Worm (Caenorhabditis elegans): ENCODE results near the gene him-17.

ce11 chrV:13176814-13177213 is 303 bp downstream of the him-17 start:
- TF ChIP-seq ama-1 (optimal IDR thresholded peaks at IDR 0.05) (no peak), blmp-1 (tag; optimal IDR thresholded peaks at IDR 0.05) (no peak), aha-1 (tag; optimal IDR thresholded peaks at IDR 0.05) (no peak), mep-1 (tag; optimal IDR thresholded peaks at IDR 0.05) (no peak), skn-1 (tag; optimal IDR thresholded peaks at IDR 0.05) (no peak), unc-62 (GFP tag; optimal IDR thresholded peaks at IDR 0.05) (no peak), elt-3 (tag; optimal IDR thresholded peaks at IDR 0.05) (no peak), egl-27 (tag; optimal IDR thresholded peaks at IDR 0.05) (no peak), nhr-237 (tag; optimal IDR thresholded peaks at IDR 0.05) (no peak), pax-3 (tag; optimal IDR thresholded peaks at IDR 0.05) (no peak), snpc-4 (tag; optimal IDR thresholded peaks at IDR 0.05) (no peak), aly-2 (tag; optimal IDR thresholded peaks at IDR 0.05) (no peak)

All from whole organism, L1 larva.